Comparison of ENCODE assay signal across 1 fruit fly cellular context in genomic region chr3R:7086377-7087200, dm6.
TF ChIP-seq lines count a peak whose summit lies in the region.

alphaTub84B (plus strand) TSS chr3R:7086599.

TF ChIP-seq in whole organism, embryonic, 481 proteins besides CTCF, POLR2A, EP300 and RAD21 (continued from another document):
- TF ChIP-seq CG11093 (GFP tag; IDR thresholded peaks at IDR 0.05; lab: Robert Waterston, UW) (no peak; the same call in 2 of the 3 replicates), Oli (tag; optimal IDR thresholded peaks at IDR 0.05; lab: Kevin White, UChicago) (peak; percentile 20), eve (GFP tag; optimal IDR thresholded peaks at IDR 0.05; lab: Kevin White, UChicago) (no peak), CG4707 (GFP tag; optimal IDR thresholded peaks at IDR 0.05; lab: Kevin White, UChicago) (peak; percentile 68), CG4820 (GFP tag; optimal IDR thresholded peaks at IDR 0.05; lab: Kevin White, UChicago) (no peak), br (optimal IDR thresholded peaks at IDR 0.05; lab: Kevin White, UChicago) (no peak), vfl (GFP tag; optimal IDR thresholded peaks at IDR 0.05; lab: Kevin White, UChicago) (peak; percentile 67), CG1647 (GFP tag; optimal IDR thresholded peaks at IDR 0.05; lab: Kevin White, UChicago) (peak; percentile 79), ci (GFP tag; IDR thresholded peaks at IDR 0.05; lab: Robert Waterston, UW) (peak; percentile 89), Hr3 (GFP tag; optimal IDR thresholded peaks at IDR 0.05; lab: Kevin White, UChicago) (peak; percentile 34), inv (GFP tag; IDR thresholded peaks at IDR 0.05; lab: Robert Waterston, UW; ENCODE audit: partially characterized antibody) (no peak), CG10543 (GFP tag; optimal IDR thresholded peaks at IDR 0.05; lab: Kevin White, UChicago) (peak; percentile 85), CG12942 (GFP tag; optimal IDR thresholded peaks at IDR 0.05; lab: Kevin White, UChicago) (peak; percentile 55), phol (tag; optimal IDR thresholded peaks at IDR 0.05; lab: Kevin White, UChicago) (peak; percentile 88), CG18262 (tag; optimal IDR thresholded peaks at IDR 0.05; lab: Kevin White, UChicago) (peak; percentile 33), tx (GFP tag; optimal IDR thresholded peaks at IDR 0.05; lab: Kevin White, UChicago) (peak; percentile 71), CG1024 (GFP tag; IDR thresholded peaks at IDR 0.05; lab: Robert Waterston, UW) (no peak; the same call in 1 of the 2 replicates), ro (GFP tag; IDR thresholded peaks at IDR 0.05; lab: Robert Waterston, UW) (no peak), CG8089 (GFP tag; optimal IDR thresholded peaks at IDR 0.05; lab: Kevin White, UChicago) (peak; percentile 72), CG2202 (tag; optimal IDR thresholded peaks at IDR 0.05; lab: Kevin White, UChicago) (peak; percentile 21), maf-S (GFP tag; optimal IDR thresholded peaks at IDR 0.05; lab: Kevin White, UChicago) (peak; percentile 62), mirr (GFP tag; optimal IDR thresholded peaks at IDR 0.05; lab: Kevin White, UChicago) (peak; percentile 81), dm (GFP tag; optimal IDR thresholded peaks at IDR 0.05; lab: Kevin White, UChicago) (peak; percentile 54), CG14441 (GFP tag; IDR thresholded peaks at IDR 0.05; lab: Robert Waterston, UW) (peak; percentile 46; the same call in 1 of the 2 replicates), lola (GFP tag; optimal IDR thresholded peaks at IDR 0.05; lab: Kevin White, UChicago) (no peak), CkIIα-i1 (GFP tag; IDR thresholded peaks at IDR 0.05; lab: Robert Waterston, UW) (no peak), cwo (GFP tag; optimal IDR thresholded peaks at IDR 0.05; lab: Kevin White, UChicago) (peak; percentile 67), kni (GFP tag; optimal IDR thresholded peaks at IDR 0.05; lab: Kevin White, UChicago) (peak; percentile 88), E2f2 (GFP tag; IDR thresholded peaks at IDR 0.05; lab: Robert Waterston, UW) (peak; percentile 33), CG15479 (GFP tag; optimal IDR thresholded peaks at IDR 0.05; lab: Kevin White, UChicago) (no peak), CG12155 (GFP tag; optimal IDR thresholded peaks at IDR 0.05; lab: Kevin White, UChicago) (peak; percentile 29), CG17612 (GFP tag; IDR thresholded peaks at IDR 0.05; lab: Robert Waterston, UW) (no peak; the same call in 1 of the 2 replicates), sd (tag; optimal IDR thresholded peaks at IDR 0.05; lab: Kevin White, UChicago) (peak; percentile 79), seq (GFP tag; IDR thresholded peaks at IDR 0.05; lab: Robert Waterston, UW) (peak; percentile 44; the same call in 1 of the 2 replicates), CG34422 (GFP tag; IDR thresholded peaks at IDR 0.05; lab: Robert Waterston, UW) (peak; percentile 93), amos (GFP tag; IDR thresholded peaks at IDR 0.05; lab: Robert Waterston, UW; ENCODE audit: partially characterized antibody) (peak; percentile 68), zfh2 (GFP tag; optimal IDR thresholded peaks at IDR 0.05; lab: Kevin White, UChicago) (peak; percentile 34), Max (GFP tag; optimal IDR thresholded peaks at IDR 0.05; lab: Kevin White, UChicago) (peak; percentile 45), Bteb2 (GFP tag; optimal IDR thresholded peaks at IDR 0.05; lab: Kevin White, UChicago) (peak; percentile 22), Opbp (GFP tag; IDR thresholded peaks at IDR 0.05; lab: Robert Waterston, UW; ENCODE audit: partially characterized antibody) (peak; percentile 73; the same call in 2 of the 3 replicates), ewg (GFP tag; optimal IDR thresholded peaks at IDR 0.05; lab: Kevin White, UChicago) (peak; percentile 42), CG3995 (GFP tag; optimal IDR thresholded peaks at IDR 0.05; lab: Kevin White, UChicago) (no peak), pnt (GFP tag; optimal IDR thresholded peaks at IDR 0.05; lab: Kevin White, UChicago) (peak; percentile 46), trh (GFP tag; optimal IDR thresholded peaks at IDR 0.05; lab: Kevin White, UChicago) (no peak), Meics (GFP tag; optimal IDR thresholded peaks at IDR 0.05; lab: Kevin White, UChicago) (peak; percentile 55), CG1832 (GFP tag; optimal IDR thresholded peaks at IDR 0.05; lab: Kevin White, UChicago) (no peak), MBD-R2 (GFP tag; IDR thresholded peaks at IDR 0.05; lab: Robert Waterston, UW) (peak; percentile 49), org-1 (GFP tag; optimal IDR thresholded peaks at IDR 0.05; lab: Kevin White, UChicago) (no peak), D19A (tag; optimal IDR thresholded peaks at IDR 0.05; lab: Kevin White, UChicago) (peak; percentile 13), prd (optimal IDR thresholded peaks at IDR 0.05; lab: Kevin White, UChicago) (no peak), prd (GFP tag; IDR thresholded peaks at IDR 0.05; lab: Robert Waterston, UW) (peak; percentile 23; the same call in 1 of the 3 replicates), CG10366 (GFP tag; IDR thresholded peaks at IDR 0.05; lab: Robert Waterston, UW) (no peak), bbx (GFP tag; IDR thresholded peaks at IDR 0.05; lab: Robert Waterston, UW; ENCODE audit: partially characterized antibody) (peak; percentile 69), bsh (GFP tag; optimal IDR thresholded peaks at IDR 0.05; lab: Kevin White, UChicago) (peak; percentile 32 to 47), CG17359 (tag; optimal IDR thresholded peaks at IDR 0.05; lab: Kevin White, UChicago) (peak; percentile 70), Side (GFP tag; optimal IDR thresholded peaks at IDR 0.05; lab: Kevin White, UChicago) (peak; percentile 65), Sry-δ (GFP tag; optimal IDR thresholded peaks at IDR 0.05; lab: Kevin White, UChicago) (peak; percentile 94), CG15514 (GFP tag; optimal IDR thresholded peaks at IDR 0.05; lab: Kevin White, UChicago) (peak; percentile 62), lab (GFP tag; optimal IDR thresholded peaks at IDR 0.05; lab: Kevin White, UChicago) (peak; percentile 83), CG2116 (GFP tag; optimal IDR thresholded peaks at IDR 0.05; lab: Kevin White, UChicago) (no peak), unc-4 (GFP tag; IDR thresholded peaks at IDR 0.05; lab: Robert Waterston, UW; ENCODE audit: partially characterized antibody) (peak; percentile 37; the same call in 1 of the 2 replicates), Antp (GFP tag; optimal IDR thresholded peaks at IDR 0.05; lab: Kevin White, UChicago) (peak; percentile 85), CG15073 (GFP tag; optimal IDR thresholded peaks at IDR 0.05; lab: Kevin White, UChicago) (no peak), CG16813 (GFP tag; IDR thresholded peaks at IDR 0.05; lab: Robert Waterston, UW; ENCODE audit: partially characterized antibody) (peak; percentile 36; the same call in 1 of the 3 replicates), gce (GFP tag; IDR thresholded peaks at IDR 0.05; lab: Robert Waterston, UW) (peak; percentile 59; the same call in 1 of the 3 replicates), CG11247 (GFP tag; IDR thresholded peaks at IDR 0.05; lab: Robert Waterston, UW) (peak; percentile 65), Doc3 (GFP tag; IDR thresholded peaks at IDR 0.05; lab: Robert Waterston, UW; ENCODE audit: partially characterized antibody) (no peak), CG31441 (GFP tag; IDR thresholded peaks at IDR 0.05; lab: Robert Waterston, UW) (peak; percentile 50; the same call in 1 of the 2 replicates), Aef1 (GFP tag; IDR thresholded peaks at IDR 0.05; lab: Robert Waterston, UW) (peak; percentile 15; the same call in 2 of the 3 replicates), Hmr (GFP tag; optimal IDR thresholded peaks at IDR 0.05; lab: Kevin White, UChicago) (peak; percentile 75), Gsc (GFP tag; IDR thresholded peaks at IDR 0.05; lab: Robert Waterston, UW) (no peak), CG12071 (GFP tag; optimal IDR thresholded peaks at IDR 0.05; lab: Kevin White, UChicago) (peak; percentile 79), sna (GFP tag; IDR thresholded peaks at IDR 0.05; lab: Robert Waterston, UW; ENCODE audit: partially characterized antibody) (no peak), kay (GFP tag; optimal IDR thresholded peaks at IDR 0.05; lab: Kevin White, UChicago) (peak; percentile 90), Camta (GFP tag; optimal IDR thresholded peaks at IDR 0.05; lab: Kevin White, UChicago) (peak; percentile 69), aop (GFP tag; IDR thresholded peaks at IDR 0.05; lab: Robert Waterston, UW) (peak; percentile 64; the same call in 1 of the 2 replicates), CG2129 (GFP tag; IDR thresholded peaks at IDR 0.05; lab: Robert Waterston, UW; ENCODE audit: partially characterized antibody) (no peak), stwl (tag; optimal IDR thresholded peaks at IDR 0.05; lab: Kevin White, UChicago) (peak; percentile 47), CG3407 (GFP tag; optimal IDR thresholded peaks at IDR 0.05; lab: Kevin White, UChicago) (peak; percentile 68), Ada2b (GFP tag; IDR thresholded peaks at IDR 0.05; lab: Robert Waterston, UW) (no peak), slou (GFP tag; optimal IDR thresholded peaks at IDR 0.05; lab: Kevin White, UChicago) (peak; percentile 35), caup (GFP tag; optimal IDR thresholded peaks at IDR 0.05; lab: Kevin White, UChicago; ENCODE audit: severe bottlenecking) (peak; percentile 84), CG33213 (GFP tag; optimal IDR thresholded peaks at IDR 0.05; lab: Kevin White, UChicago) (peak; percentile 87), MESR4 (GFP tag; optimal IDR thresholded peaks at IDR 0.05; lab: Kevin White, UChicago) (peak; percentile 95), CG6813 (GFP tag; optimal IDR thresholded peaks at IDR 0.05; lab: Kevin White, UChicago) (peak; percentile 47), CG7963 (GFP tag; IDR thresholded peaks at IDR 0.05; lab: Robert Waterston, UW; ENCODE audit: partially characterized antibody) (0 out of 3 replicates have a peak, but pooled peaks have one; percentile 20), h (optimal IDR thresholded peaks at IDR 0.05; lab: Kevin White, UChicago) (no peak), HLHmδ (GFP tag; optimal IDR thresholded peaks at IDR 0.05; lab: Kevin White, UChicago) (peak; percentile 95), H15 (GFP tag; IDR thresholded peaks at IDR 0.05; lab: Robert Waterston, UW) (no peak), tgo (GFP tag; IDR thresholded peaks at IDR 0.05; lab: Robert Waterston, UW) (peak; percentile 51; the same call in 2 of the 3 replicates), odd (GFP tag; optimal IDR thresholded peaks at IDR 0.05; lab: Kevin White, UChicago) (peak; percentile 75), Asciz (GFP tag; optimal IDR thresholded peaks at IDR 0.05; lab: Kevin White, UChicago) (peak; percentile 67), Sry-β (GFP tag; optimal IDR thresholded peaks at IDR 0.05; lab: Kevin White, UChicago) (no peak), Nf-YC (tag; optimal IDR thresholded peaks at IDR 0.05; lab: Kevin White, UChicago) (peak; percentile 43), CG7987 (GFP tag; optimal IDR thresholded peaks at IDR 0.05; lab: Kevin White, UChicago) (peak; percentile 85), p53 (GFP tag; optimal IDR thresholded peaks at IDR 0.05; lab: Kevin White, UChicago) (peak; percentile 76), CG9609 (GFP tag; optimal IDR thresholded peaks at IDR 0.05; lab: Kevin White, UChicago) (peak; percentile 3), CG4617 (GFP tag; optimal IDR thresholded peaks at IDR 0.05; lab: Kevin White, UChicago; ENCODE audit: borderline replicate concordance) (no peak), Chrac-16 (GFP tag; optimal IDR thresholded peaks at IDR 0.05; lab: Kevin White, UChicago) (peak; percentile 38), CG12744 (GFP tag; optimal IDR thresholded peaks at IDR 0.05; lab: Kevin White, UChicago) (peak; percentile 56), MTF-1 (GFP tag; optimal IDR thresholded peaks at IDR 0.05; lab: Kevin White, UChicago; ENCODE audit: borderline replicate concordance) (peak; percentile 77), bab2 (GFP tag; optimal IDR thresholded peaks at IDR 0.05; lab: Kevin White, UChicago) (peak; percentile 48), CG2889 (GFP tag; IDR thresholded peaks at IDR 0.05; lab: Robert Waterston, UW) (no peak), NK7.1 (GFP tag; optimal IDR thresholded peaks at IDR 0.05; lab: Kevin White, UChicago) (peak; percentile 55), CG34376 (GFP tag; optimal IDR thresholded peaks at IDR 0.05; lab: Kevin White, UChicago) (peak; percentile 90), Fer3 (tag; optimal IDR thresholded peaks at IDR 0.05; lab: Kevin White, UChicago) (peak; percentile 57), H2.0 (GFP tag; IDR thresholded peaks at IDR 0.05; lab: Robert Waterston, UW) (0 out of 2 replicates have a peak, but pooled peaks have one; percentile 23), jing (GFP tag; optimal IDR thresholded peaks at IDR 0.05; lab: Kevin White, UChicago) (no peak), cad (GFP tag; optimal IDR thresholded peaks at IDR 0.05; lab: Kevin White, UChicago) (no peak), CG3163 (GFP tag; optimal IDR thresholded peaks at IDR 0.05; lab: Kevin White, UChicago) (peak; percentile 72), NFAT (GFP tag; IDR thresholded peaks at IDR 0.05; lab: Robert Waterston, UW) (peak; percentile 84), CG16815 (GFP tag; optimal IDR thresholded peaks at IDR 0.05; lab: Kevin White, UChicago) (no peak), CG14860 (GFP tag; IDR thresholded peaks at IDR 0.05; lab: Robert Waterston, UW; ENCODE audit: partially characterized antibody) (peak; percentile 29; the same call in 1 of the 3 replicates), grn (GFP tag; optimal IDR thresholded peaks at IDR 0.05; lab: Kevin White, UChicago) (peak; percentile 62), CG8359 (GFP tag; optimal IDR thresholded peaks at IDR 0.05; lab: Kevin White, UChicago; ENCODE audit: borderline replicate concordance) (no peak), CG4854 (GFP tag; optimal IDR thresholded peaks at IDR 0.05; lab: Kevin White, UChicago) (peak; percentile 60)
TF ChIP-seq in whole organism, embryonic: peak in this region for 349.
